Worm (Caenorhabditis elegans) whole organism, late embryonic: ENCODE data around the gene ZK105.11.
A peak's percentile ranks its signal among the peaks of the same experiment; 100 is the strongest.

ENCODE experiments used
- F13H6.1 ChIP-seq: sonication (generic microtip); optimal IDR thresholded peaks from 2 replicates; lab custom pipeline; 2016; ENCODE audit warnings: missing genetic modification characterization, missing compliant biosample characterization
- K02D7.2 ChIP-seq: sonication (generic microtip); optimal IDR thresholded peaks from 2 replicates; lab custom pipeline; 2017; ENCODE audit warnings: mild to moderate bottlenecking, missing genetic modification characterization, missing compliant biosample characterization
- T23F11.4 ChIP-seq: fragments of 200-800 bp; sonication (Bioruptor generic); optimal IDR thresholded peaks from 2 replicates; lab custom pipeline; 2018; ENCODE audit warnings: mild to moderate bottlenecking, missing genetic modification characterization, missing compliant biosample characterization
- ama-1 ChIP-seq: fragments of 150-350 bp; optimal IDR thresholded peaks from 2 replicates; lab custom pipeline; 2014
- ceh-14 ChIP-seq: sonication (generic microtip); optimal IDR thresholded peaks from 2 replicates; lab custom pipeline; 2016; ENCODE audit warnings: missing genotype, missing genetic modification characterization, missing compliant biosample characterization
- ceh-18 ChIP-seq: sonication (generic microtip); optimal IDR thresholded peaks from 2 replicates; lab custom pipeline; 2016; ENCODE audit warnings: missing genetic modification characterization, missing compliant biosample characterization
- ceh-2 ChIP-seq: sonication (generic microtip); optimal IDR thresholded peaks from 2 replicates; lab custom pipeline; 2016; ENCODE audit warnings: missing genotype, missing genetic modification characterization, missing compliant biosample characterization
- ceh-31 ChIP-seq: sonication (generic microtip); optimal IDR thresholded peaks from 2 replicates; lab custom pipeline; 2016; ENCODE audit warnings: missing genetic modification characterization, missing compliant biosample characterization
- ceh-34 ChIP-seq: sonication (generic microtip); optimal IDR thresholded peaks from 2 replicates; lab custom pipeline; 2016; ENCODE audit warnings: mild to moderate bottlenecking, missing genetic modification characterization, missing compliant biosample characterization
- ceh-45 ChIP-seq: fragments of 200-800 bp; sonication (Bioruptor generic); IDR thresholded peaks from 2 replicates; pipeline ENCODE4 v1.3.6; 2022; ENCODE audit warnings: missing genetic modification reagents, missing genetic modification characterization, missing compliant biosample characterization
- ceh-48 ChIP-seq: sonication (generic microtip); optimal IDR thresholded peaks from 2 replicates; lab custom pipeline; 2016; ENCODE audit warnings: missing genetic modification characterization, inconsistent platforms, missing compliant biosample characterization
- che-1 ChIP-seq: sonication (generic microtip); optimal IDR thresholded peaks from 2 replicates; lab custom pipeline; 2016; ENCODE audit warnings: mild to moderate bottlenecking, missing genetic modification characterization, missing compliant biosample characterization
- elt-2 ChIP-seq: sonication (generic microtip); optimal IDR thresholded peaks from 2 replicates; lab custom pipeline; 2016; ENCODE audit warnings: missing genetic modification reagents, missing genetic modification characterization, missing compliant biosample characterization
- ets-4 ChIP-seq: sonication (generic microtip); optimal IDR thresholded peaks from 2 replicates; lab custom pipeline; 2016; ENCODE audit warnings: missing genetic modification characterization, missing compliant biosample characterization
- eyg-1 ChIP-seq: sonication (generic microtip); optimal IDR thresholded peaks from 2 replicates; lab custom pipeline; 2016; ENCODE audit warnings: missing genotype, missing genetic modification characterization, missing compliant biosample characterization
- fax-1 ChIP-seq: sonication (generic microtip); optimal IDR thresholded peaks from 2 replicates; lab custom pipeline; 2016; ENCODE audit warnings: missing genotype, missing genetic modification characterization, missing compliant biosample characterization
- gmeb-2 ChIP-seq: sonication (generic microtip); optimal IDR thresholded peaks from 2 replicates; lab custom pipeline; 2016; ENCODE audit warnings: missing genetic modification characterization, inconsistent platforms, missing compliant biosample characterization
- hlh-13 ChIP-seq: fragments of 200-800 bp; sonication (Bioruptor generic); optimal IDR thresholded peaks from 2 replicates; lab custom pipeline; 2018; ENCODE audit warnings: mild to moderate bottlenecking, missing genetic modification characterization, missing compliant biosample characterization
- hlh-15 ChIP-seq: sonication (generic microtip); optimal IDR thresholded peaks from 2 replicates; lab custom pipeline; 2016; ENCODE audit warnings: missing genetic modification characterization, missing compliant biosample characterization
- hlh-30 ChIP-seq: sonication (generic microtip); optimal IDR thresholded peaks from 2 replicates; lab custom pipeline; 2017; ENCODE audit warnings: antibody characterized with exemption, missing genetic modification characterization, missing compliant biosample characterization; ENCODE audit not compliant: insufficient read depth
- hlh-6 ChIP-seq: sonication (generic microtip); optimal IDR thresholded peaks from 2 replicates; lab custom pipeline; 2016; ENCODE audit warnings: missing genotype, missing genetic modification characterization, missing compliant biosample characterization
- lin-11 ChIP-seq: fragments of 200-800 bp; sonication (Bioruptor generic); optimal IDR thresholded peaks from 2 replicates; lab custom pipeline; 2018; ENCODE audit warnings: mild to moderate bottlenecking, missing genetic modification characterization, missing compliant biosample characterization
- nfya-1 ChIP-seq: sonication (generic microtip); optimal IDR thresholded peaks from 2 replicates; lab custom pipeline; 2017; ENCODE audit warnings: missing genetic modification characterization, mild to moderate bottlenecking, missing compliant biosample characterization, antibody characterized with exemption, moderate library complexity
- nhr-11 ChIP-seq: fragments of 150-350 bp; optimal IDR thresholded peaks from 2 replicates; lab custom pipeline; 2014; ENCODE audit warnings: missing biosample characterization, missing genetic modification characterization
- nhr-232 ChIP-seq: sonication (generic microtip); optimal IDR thresholded peaks from 2 replicates; lab custom pipeline; 2016; ENCODE audit warnings: missing genetic modification characterization, missing compliant biosample characterization
- npax-4 ChIP-seq: sonication (generic microtip); optimal IDR thresholded peaks from 2 replicates; lab custom pipeline; 2016; ENCODE audit warnings: missing genetic modification characterization, missing compliant biosample characterization
- odd-2 ChIP-seq: sonication (generic microtip); optimal IDR thresholded peaks from 2 replicates; lab custom pipeline; 2017; ENCODE audit warnings: antibody characterized with exemption, mild to moderate bottlenecking, missing genetic modification characterization, missing compliant biosample characterization
- pag-3 ChIP-seq: sonication (generic microtip); optimal IDR thresholded peaks from 2 replicates; lab custom pipeline; 2016; ENCODE audit warnings: missing compliant biosample characterization, missing genetic modification characterization, borderline replicate concordance
- pat-9 ChIP-seq: fragments of 200-800 bp; sonication (Bioruptor generic); optimal IDR thresholded peaks from 2 replicates; lab custom pipeline; 2018; ENCODE audit warnings: mild to moderate bottlenecking, missing genetic modification characterization, moderate library complexity, missing compliant biosample characterization
- pha-2 ChIP-seq: sonication (generic microtip); optimal IDR thresholded peaks from 2 replicates; lab custom pipeline; 2017; ENCODE audit warnings: mild to moderate bottlenecking, missing genetic modification characterization, missing compliant biosample characterization
- pha-4 ChIP-seq: fragments of 150-350 bp; optimal IDR thresholded peaks from 2 replicates; lab custom pipeline; 2018; ENCODE audit warnings: missing biosample characterization, missing genetic modification reagents, missing genetic modification characterization
- pros-1 ChIP-seq: fragments of 150-350 bp; optimal IDR thresholded peaks from 2 replicates; lab custom pipeline; 2014; ENCODE audit warnings: missing biosample characterization, missing genetic modification reagents, missing genetic modification characterization
- ref-2 ChIP-seq: sonication (generic microtip); optimal IDR thresholded peaks from 2 replicates; lab custom pipeline; 2016; ENCODE audit warnings: missing genetic modification characterization, missing compliant biosample characterization
- rnt-1 ChIP-seq: sonication (generic microtip); optimal IDR thresholded peaks from 2 replicates; lab custom pipeline; 2016; ENCODE audit warnings: missing genetic modification characterization, missing compliant biosample characterization
- sox-4 ChIP-seq: sonication (generic microtip); optimal IDR thresholded peaks from 2 replicates; lab custom pipeline; 2017; ENCODE audit warnings: mild to moderate bottlenecking, missing genetic modification characterization, inconsistent platforms, missing compliant biosample characterization
- syd-9 ChIP-seq: sonication (generic microtip); optimal IDR thresholded peaks from 2 replicates; lab custom pipeline; 2016; ENCODE audit warnings: mild to moderate bottlenecking, missing genetic modification characterization, moderate library complexity, missing compliant biosample characterization
- ttx-3 ChIP-seq: sonication (generic microtip); optimal IDR thresholded peaks from 2 replicates; lab custom pipeline; 2016; ENCODE audit warnings: missing genetic modification reagents, missing genetic modification characterization, missing compliant biosample characterization
- unc-42 ChIP-seq: sonication (generic microtip); optimal IDR thresholded peaks from 2 replicates; lab custom pipeline; 2016; ENCODE audit warnings: missing genotype, missing genetic modification characterization, missing compliant biosample characterization
- unc-55 ChIP-seq: sonication (generic microtip); optimal IDR thresholded peaks from 2 replicates; lab custom pipeline; 2017; ENCODE audit warnings: missing biosample characterization, missing genetic modification reagents, missing genetic modification characterization
- unc-86 ChIP-seq: sonication (generic microtip); optimal IDR thresholded peaks from 2 replicates; lab custom pipeline; 2016; ENCODE audit warnings: missing genetic modification characterization, missing compliant biosample characterization
- zip-5 ChIP-seq: sonication (generic microtip); optimal IDR thresholded peaks from 2 replicates; lab custom pipeline; 2016; ENCODE audit warnings: missing genetic modification characterization, missing compliant biosample characterization

ZK105.11 gene

ce11 chrV:7741918-7742317 lies 33.5 kb upstream of the ZK105.11 start:
- no peak for TF ChIP-seq pros-1 (tag; lab: Kevin White, UChicago)
- no peak for TF ChIP-seq eyg-1
- TF ChIP-seq lin-11 (tag; lab: Kevin White, UChicago), result no peak

DNA sequence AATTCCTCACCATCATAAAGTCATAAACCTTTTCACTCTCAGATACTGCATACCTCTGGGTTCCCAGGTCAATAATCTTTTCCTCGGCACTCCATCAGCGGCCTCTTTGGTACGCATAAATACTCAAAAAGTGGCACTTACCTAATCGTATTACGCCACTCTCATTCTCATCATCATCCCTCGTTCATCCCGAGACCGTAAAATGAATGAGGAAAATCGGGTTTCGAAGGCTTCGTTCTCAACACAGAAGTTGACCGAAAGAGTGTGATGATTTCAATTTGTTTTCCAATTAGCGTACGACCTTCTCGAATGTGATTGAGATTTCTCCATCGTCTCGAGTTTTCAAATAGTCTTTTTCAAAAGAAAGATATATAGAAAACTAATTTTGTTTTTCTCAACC lies 31.5 kb upstream of the ZK105.11 start:
- TF ChIP-seq nhr-232 (tag; lab: Kevin White, UChicago) (no peak), syd-9 (no peak), hlh-13 (GFP tag; lab: Kevin White, UChicago) (no peak), fax-1 (tag; lab: Kevin White, UChicago) (no peak), hlh-15 (tag; lab: Kevin White, UChicago) (no peak), ceh-45 (GFP tag; lab: Robert Waterston, UW) (no peak), pha-2 (no peak), sox-4 (tag; lab: Kevin White, UChicago) (no peak), zip-5 (tag; lab: Kevin White, UChicago) (no peak), ceh-2 (no peak), eyg-1 (no peak), che-1 (tag; lab: Kevin White, UChicago) (no peak), pat-9 (tag; lab: Kevin White, UChicago) (no peak), ama-1 (lab: Kevin White, UChicago) (no peak), pag-3 (tag; lab: Kevin White, UChicago) (no peak), nfya-1 (tag; lab: Kevin White, UChicago) (no peak), nhr-11 (tag; lab: Kevin White, UChicago) (no peak), pha-4 (tag; lab: Kevin White, UChicago) (no peak)

DNA sequence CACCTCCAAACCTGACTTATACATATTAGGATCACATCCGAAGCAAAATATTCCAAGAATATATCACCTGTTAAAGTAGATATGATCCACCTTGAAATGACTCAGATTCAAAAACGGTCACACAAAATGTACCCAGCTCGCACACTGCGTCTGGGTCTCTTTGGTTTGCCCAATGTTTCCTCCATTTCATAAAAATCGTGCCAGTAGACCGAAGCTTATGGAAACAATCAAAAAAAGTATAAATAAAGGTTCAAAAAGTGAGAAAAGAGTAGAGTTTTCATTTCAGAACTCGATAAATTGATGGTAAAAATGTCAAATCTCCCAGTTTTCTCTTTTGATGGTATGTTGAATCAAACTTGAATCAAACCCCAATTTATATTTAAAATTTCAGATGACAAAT lies 29.3 kb upstream of the ZK105.11 start, which contains the start of gene srr-9:
Gene srr-9 (plus strand): TSS at position 301 of the 400 bp plus-strand sequence.
- TF ChIP-seq nhr-232 (tag; lab: Kevin White, UChicago), result no peak
- no peak for TF ChIP-seq ceh-45 (GFP tag; lab: Robert Waterston, UW)
- TF ChIP-seq ceh-18 (tag; lab: Kevin White, UChicago), result no peak
- no peak for TF ChIP-seq ref-2 (tag; lab: Kevin White, UChicago)
- TF ChIP-seq elt-2 (tag; lab: Kevin White, UChicago), result no peak
- TF ChIP-seq che-1 (tag; lab: Kevin White, UChicago), result no peak
- TF ChIP-seq unc-86 (tag; lab: Kevin White, UChicago), result no peak
- TF ChIP-seq ttx-3 (tag; lab: Kevin White, UChicago), result no peak
- no peak for TF ChIP-seq npax-4 (tag; lab: Kevin White, UChicago)
- TF ChIP-seq ceh-48 (tag; lab: Kevin White, UChicago), result no peak
- TF ChIP-seq hlh-13 (GFP tag; lab: Kevin White, UChicago), result no peak
- TF ChIP-seq nfya-1 (tag; lab: Kevin White, UChicago), result no peak
- TF ChIP-seq K02D7.2 (tag; lab: Kevin White, UChicago), result no peak
- TF ChIP-seq, all 69 proteins: peak for 0

DNA sequence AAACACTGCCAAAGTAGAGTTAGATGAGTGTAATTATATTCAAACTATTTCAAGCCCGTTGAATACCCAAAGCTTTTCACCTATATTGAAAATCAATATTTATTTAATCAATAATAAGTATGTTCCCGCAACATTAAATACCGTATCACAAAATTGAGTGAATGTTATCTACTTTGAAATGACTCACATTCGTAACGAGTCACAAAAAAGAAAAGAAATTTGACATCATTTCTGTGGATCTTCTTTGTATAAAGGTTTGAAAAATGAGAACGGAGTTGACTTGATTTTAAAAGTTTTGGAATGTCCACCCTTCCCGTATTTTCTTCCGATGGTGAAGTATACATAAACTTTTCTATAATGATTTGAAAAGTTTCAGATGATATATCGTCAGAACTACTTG lies 26.9 kb upstream of the ZK105.11 start, which contains the start of gene srr-10:
Gene srr-10 (plus strand): TSS at position 301 of the 400 bp plus-strand sequence.
- TF ChIP-seq unc-55 (GFP tag; lab: Kevin White, UChicago) (no peak), ama-1 (lab: Kevin White, UChicago) (no peak), odd-2 (tag; lab: Kevin White, UChicago) (no peak)

DNA sequence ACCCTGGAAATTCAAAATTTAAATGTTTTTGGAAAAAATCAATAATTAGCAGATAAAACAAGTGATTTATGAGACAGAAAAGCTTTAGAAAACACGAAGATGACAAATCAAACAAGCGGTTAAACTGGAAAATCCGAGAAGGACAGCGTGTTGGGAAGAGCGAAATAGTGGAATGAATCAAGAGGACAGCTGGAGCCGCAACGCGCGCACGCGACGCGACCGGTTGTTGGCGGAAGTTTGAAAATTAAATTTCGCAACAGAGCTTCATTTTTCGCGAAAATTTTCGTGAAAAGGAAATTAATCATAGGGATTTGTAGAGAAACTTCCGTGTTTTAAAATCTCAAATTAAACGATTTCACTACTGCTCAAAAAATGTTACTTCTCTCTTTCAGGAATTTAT lies 26.5 kb upstream of the ZK105.11 start, which contains the start of gene clic-1:
Gene clic-1 (minus strand): TSS at position 3 of the 400 bp plus-strand sequence.
- TF ChIP-seq gmeb-2 (no peak), ets-4 (peak; percentile 11), ceh-34 (tag; lab: Kevin White, UChicago) (peak; percentile 18), ref-2 (tag; lab: Kevin White, UChicago) (peak; percentile 51), T23F11.4 (GFP tag; lab: Kevin White, UChicago) (no peak), nfya-1 (tag; lab: Kevin White, UChicago) (peak; percentile 74), ceh-18 (tag; lab: Kevin White, UChicago) (peak; percentile 53), ceh-14 (tag; lab: Kevin White, UChicago) (no peak), rnt-1 (peak; percentile 24), unc-42 (peak; percentile 68), hlh-30 (tag; lab: Kevin White, UChicago) (peak; percentile 10), unc-55 (GFP tag; lab: Kevin White, UChicago) (peak; percentile 44), ceh-31 (tag; lab: Kevin White, UChicago) (peak; percentile 29), hlh-6 (tag; lab: Kevin White, UChicago) (no peak), F13H6.1 (tag; lab: Kevin White, UChicago) (no peak)
